Fruit fly (Drosophila melanogaster) whole organism, prepupa: ENCODE measurements around the gene CG43088.

Experiments
- Blimp-1 ChIP-seq: fragments of 200-800 bp; sonication (Bioruptor generic); optimal IDR thresholded peaks from 3 replicates; lab custom pipeline; 2017; ENCODE audit warnings: missing biosample characterization, missing genetic modification characterization, mild to moderate bottlenecking, moderate library complexity, missing genetic modification reagents
- CG10631 ChIP-seq: fragments of 200-800 bp; sonication (Bioruptor generic); optimal IDR thresholded peaks from 2 replicates; lab custom pipeline; 2016; ENCODE audit warnings: missing biosample characterization, missing genetic modification characterization
- CG10669 ChIP-seq: fragments of 200-800 bp; sonication (Bioruptor generic); optimal IDR thresholded peaks from 3 replicates; lab custom pipeline; 2018; ENCODE audit warnings: missing biosample characterization, mild to moderate bottlenecking, missing genetic modification characterization, moderate library complexity
- CG11294 ChIP-seq: fragments of 200-800 bp; sonication (Bioruptor generic); IDR thresholded peaks from 2 replicates; pipeline ENCODE4 v1.3.6; 2022; ENCODE audit warnings: missing biosample characterization, missing genetic modification characterization
- CG15336 ChIP-seq: fragments of 200-800 bp; sonication (Bioruptor generic); IDR thresholded peaks from 2 replicates; pipeline ENCODE4 v1.3.6; 2022; ENCODE audit warnings: missing biosample characterization, missing genetic modification characterization
- CG16779 ChIP-seq: fragments of 200-800 bp; sonication (Bioruptor generic); optimal IDR thresholded peaks from 3 replicates; lab custom pipeline; 2017; ENCODE audit warnings: missing biosample characterization, mild to moderate bottlenecking, missing genetic modification characterization
- CG3032 ChIP-seq: fragments of 200-800 bp; optimal IDR thresholded peaks from 2 replicates; lab custom pipeline; 2019; ENCODE audit warnings: missing biosample characterization, mild to moderate bottlenecking, missing genetic modification characterization, moderate library complexity
- CG32006 ChIP-seq: fragments of 200-800 bp; sonication (Bioruptor generic); optimal IDR thresholded peaks from 3 replicates; lab custom pipeline; 2017; ENCODE audit warnings: missing biosample characterization, mild to moderate bottlenecking, missing genetic modification characterization
- CG34406 ChIP-seq: fragments of 200-800 bp; sonication (Bioruptor generic); optimal IDR thresholded peaks from 3 replicates; lab custom pipeline; 2016; ENCODE audit warnings: missing biosample characterization, missing genetic modification characterization
- CG3919 ChIP-seq: fragments of 200-800 bp; sonication (Bioruptor generic); optimal IDR thresholded peaks from 3 replicates; lab custom pipeline; 2016; ENCODE audit warnings: missing biosample characterization, missing genetic modification characterization
- CG4318 ChIP-seq: fragments of 200-800 bp; sonication (Bioruptor generic); optimal IDR thresholded peaks from 3 replicates; lab custom pipeline; 2017; ENCODE audit warnings: missing biosample characterization, mild to moderate bottlenecking, missing genetic modification characterization
- CG6163 ChIP-seq: fragments of 200-800 bp; sonication (Bioruptor generic); IDR thresholded peaks from 3 replicates; pipeline ENCODE4 v1.3.6; 2022; ENCODE audit warnings: missing biosample characterization, missing genetic modification characterization
- CG6276 ChIP-seq: fragments of 200-800 bp; sonication (Bioruptor generic); optimal IDR thresholded peaks from 2 replicates; lab custom pipeline; 2017; ENCODE audit warnings: missing biosample characterization, mild to moderate bottlenecking, missing genetic modification characterization
- CG6792 ChIP-seq: fragments of 200-800 bp; sonication (Bioruptor generic); optimal IDR thresholded peaks from 3 replicates; lab custom pipeline; 2016; ENCODE audit warnings: missing biosample characterization, missing genetic modification characterization
- CG6854 ChIP-seq: fragments of 200-800 bp; sonication (Bioruptor generic); optimal IDR thresholded peaks from 2 replicates; lab custom pipeline; 2017; ENCODE audit warnings: missing biosample characterization, mild to moderate bottlenecking, missing genetic modification characterization
- CG7368 ChIP-seq: fragments of 200-800 bp; sonication (Bioruptor generic); optimal IDR thresholded peaks from 3 replicates; lab custom pipeline; 2016; ENCODE audit warnings: missing biosample characterization, missing genetic modification characterization
- CG8119 ChIP-seq: fragments of 200-800 bp; sonication (Bioruptor generic); IDR thresholded peaks from 3 replicates; pipeline ENCODE4 v1.3.6; 2022; ENCODE audit warnings: missing biosample characterization, missing genetic modification characterization
- Eip75B ChIP-seq: fragments of 200-800 bp; sonication (Bioruptor generic); optimal IDR thresholded peaks from 3 replicates; lab custom pipeline; 2016; ENCODE audit warnings: missing biosample characterization, missing genetic modification characterization
- Eip78C ChIP-seq: fragments of 200-800 bp; sonication (Bioruptor generic); peaks from one replicate; lab custom pipeline; 2016; ENCODE audit warnings: missing biosample characterization, missing genetic modification characterization
- Ets21C ChIP-seq: fragments of 200-800 bp; sonication (Bioruptor generic); optimal IDR thresholded peaks from 3 replicates; lab custom pipeline; 2016; ENCODE audit warnings: missing biosample characterization, missing genetic modification characterization
- Ets96B ChIP-seq: fragments of 200-800 bp; optimal IDR thresholded peaks from 2 replicates; lab custom pipeline; 2019; ENCODE audit warnings: missing biosample characterization, mild to moderate bottlenecking, missing genetic modification characterization, moderate library complexity
- Gug ChIP-seq: fragments of 200-800 bp; sonication (Bioruptor generic); IDR thresholded peaks from 2 replicates; pipeline ENCODE4 v1.3.6; 2022; ENCODE audit warnings: missing biosample characterization, missing genetic modification characterization
- Hr38 ChIP-seq: sonication (Bioruptor generic); optimal IDR thresholded peaks from 2 replicates; lab custom pipeline; 2016; ENCODE audit warnings: missing biosample characterization, missing genetic modification characterization
- Hr39 ChIP-seq: fragments of 200-800 bp; sonication (Bioruptor generic); optimal IDR thresholded peaks from 2 replicates; lab custom pipeline; 2016; ENCODE audit warnings: missing biosample characterization, missing genetic modification characterization
- Hr4 ChIP-seq: fragments of 200-800 bp; sonication (Bioruptor generic); optimal IDR thresholded peaks from 3 replicates; lab custom pipeline; 2016; ENCODE audit warnings: missing biosample characterization, missing genetic modification characterization
- Lpt ChIP-seq: fragments of 200-800 bp; sonication (Bioruptor generic); optimal IDR thresholded peaks from 3 replicates; lab custom pipeline; 2016; ENCODE audit warnings: missing biosample characterization, missing genetic modification characterization
- Met ChIP-seq: fragments of 200-800 bp; sonication (Bioruptor generic); optimal IDR thresholded peaks from 3 replicates; lab custom pipeline; 2016; ENCODE audit warnings: missing biosample characterization, missing genetic modification characterization
- OdsH ChIP-seq: fragments of 200-800 bp; sonication (Bioruptor generic); optimal IDR thresholded peaks from 3 replicates; lab custom pipeline; 2016; ENCODE audit warnings: missing biosample characterization, missing genetic modification characterization
- Smox ChIP-seq: fragments of 200-800 bp; sonication (Bioruptor generic); optimal IDR thresholded peaks from 3 replicates; lab custom pipeline; 2016; ENCODE audit warnings: missing biosample characterization, missing genetic modification characterization
- Sox14 ChIP-seq: fragments of 200-800 bp; sonication (Bioruptor generic); optimal IDR thresholded peaks from 3 replicates; lab custom pipeline; 2016; ENCODE audit warnings: missing biosample characterization, missing genetic modification characterization
- achi ChIP-seq: fragments of 200-800 bp; sonication (Bioruptor generic); optimal IDR thresholded peaks from 3 replicates; lab custom pipeline; 2016; ENCODE audit warnings: missing biosample characterization, missing genetic modification characterization
- acj6 ChIP-seq: fragments of 200-800 bp; sonication (Bioruptor generic); optimal IDR thresholded peaks from 3 replicates; lab custom pipeline; 2016; ENCODE audit warnings: missing biosample characterization, missing genetic modification characterization
- cyc ChIP-seq: fragments of 200-800 bp; sonication (Bioruptor generic); optimal IDR thresholded peaks from 3 replicates; lab custom pipeline; 2016; ENCODE audit warnings: missing biosample characterization, missing genetic modification characterization
- dac ChIP-seq: fragments of 200-800 bp; sonication (Bioruptor generic); optimal IDR thresholded peaks from 2 replicates; lab custom pipeline; 2017; ENCODE audit warnings: missing biosample characterization, mild to moderate bottlenecking, missing genetic modification characterization
- eg ChIP-seq: fragments of 200-800 bp; sonication (Bioruptor generic); IDR thresholded peaks from 3 replicates; pipeline ENCODE4 v1.3.6; 2022; ENCODE audit warnings: missing biosample characterization, missing genetic modification characterization
- esn ChIP-seq: fragments of 200-800 bp; sonication (Bioruptor generic); optimal IDR thresholded peaks from 2 replicates; lab custom pipeline; 2016; ENCODE audit warnings: missing biosample characterization, mild to moderate bottlenecking, missing genetic modification characterization, moderate library complexity
- fd85E ChIP-seq: fragments of 200-800 bp; sonication (Bioruptor generic); optimal IDR thresholded peaks from 3 replicates; lab custom pipeline; 2016; ENCODE audit warnings: missing biosample characterization, missing genetic modification characterization
- fkh ChIP-seq: fragments of 200-800 bp; sonication (Bioruptor generic); optimal IDR thresholded peaks from 3 replicates; lab custom pipeline; 2017; ENCODE audit warnings: missing biosample characterization, mild to moderate bottlenecking, missing genetic modification characterization, moderate library complexity
- lz ChIP-seq: fragments of 200-800 bp; sonication (Bioruptor generic); optimal IDR thresholded peaks from 3 replicates; lab custom pipeline; 2016; ENCODE audit warnings: missing biosample characterization, missing genetic modification characterization
- net ChIP-seq: fragments of 200-800 bp; sonication (Bioruptor generic); optimal IDR thresholded peaks from 3 replicates; lab custom pipeline; 2016; ENCODE audit warnings: missing biosample characterization, missing genetic modification characterization
- salr ChIP-seq, 2 experiments: fragments of 200-800 bp; sonication (Bioruptor generic); optimal IDR thresholded peaks; 3 replicates each; lab custom pipeline; 2016 to 2018; ENCODE audit warnings: missing biosample characterization in 2 of 2, missing genetic modification characterization in 2 of 2, mild to moderate bottlenecking in 1 of 2
- spab ChIP-seq: fragments of 200-800 bp; sonication (Bioruptor generic); optimal IDR thresholded peaks from 2 replicates; lab custom pipeline; 2017; ENCODE audit warnings: missing biosample characterization, mild to moderate bottlenecking, missing genetic modification characterization, missing genetic modification reagents
- ss ChIP-seq, 2 experiments: fragments of 200-800 bp; sonication (Bioruptor generic); optimal IDR thresholded peaks; 2 replicates in 1 of 2; 3 replicates in 1 of 2; lab custom pipeline; 2017 to 2018; ENCODE audit warnings: mild to moderate bottlenecking in 2 of 2, missing biosample characterization in 2 of 2, missing genetic modification characterization in 2 of 2, moderate library complexity in 1 of 2
- svp ChIP-seq: fragments of 200-800 bp; sonication (Bioruptor generic); peaks from one replicate; lab custom pipeline; 2016; ENCODE audit warnings: missing biosample characterization, missing genetic modification characterization

The CG43088 gene

dm6 chrX:14717245-14717644 lies 15.1 kb downstream of the CG43088 start (continued):
- TF ChIP-seq CG34406 (GFP tag; lab: Kevin White, UChicago) (peak; percentile 78), fkh (GFP tag; lab: Kevin White, UChicago) (peak; percentile 89), Gug (peak; percentile 48), Ets96B (tag; lab: Kevin White, UChicago) (peak; percentile 47), esn (GFP tag; lab: Kevin White, UChicago) (peak; percentile 68), cyc (GFP tag; lab: Kevin White, UChicago) (peak; percentile 43), salr (GFP tag; optimal IDR thresholded peaks at IDR 0.05; lab: Kevin White, UChicago) (peak; percentile 47 to 87), OdsH (GFP tag; lab: Kevin White, UChicago) (peak; percentile 69), dac (peak; percentile 41), Ets21C (GFP tag; lab: Kevin White, UChicago) (no peak), ss (GFP tag; optimal IDR thresholded peaks at IDR 0.05; lab: Kevin White, UChicago) (peak; percentile 30 to 83), CG6792 (peak; percentile 80), Hr39 (GFP tag; lab: Kevin White, UChicago) (peak; percentile 4), CG15336 (GFP tag; lab: Robert Waterston, UW) (0 out of 2 replicates have a peak, but pooled peaks have one; percentile 26), Sox14 (peak; percentile 45), CG11294 (GFP tag; lab: Robert Waterston, UW) (peak; percentile 37; the same call in 1 of the 2 replicates), CG16779 (tag; lab: Kevin White, UChicago) (peak; percentile 51), Met (peak; percentile 47), Lpt (GFP tag; lab: Kevin White, UChicago) (peak; percentile 56), CG10669 (GFP tag; lab: Kevin White, UChicago) (peak; percentile 83), CG3032 (peak; percentile 53), CG7368 (peak; percentile 90)

dm6 chrX:14718842-14719241 lies 16.7 kb downstream of the CG43088 start, which contains the start of gene hog:
Gene hog (minus strand): TSS chrX:14718942.
- TF ChIP-seq CG3919 (GFP tag; lab: Kevin White, UChicago), result no peak
- no peak for TF ChIP-seq CG6276 (GFP tag; lab: Kevin White, UChicago)
- no peak for TF ChIP-seq Gug
- TF ChIP-seq Eip75B (GFP tag; lab: Kevin White, UChicago), result no peak
- TF ChIP-seq CG6854 (GFP tag; lab: Kevin White, UChicago), result no peak
- peak; percentile 14 for TF ChIP-seq Eip78C (GFP tag; lab: Kevin White, UChicago)
- no peak for TF ChIP-seq Ets96B (tag; lab: Kevin White, UChicago)
- TF ChIP-seq lz (GFP tag; lab: Kevin White, UChicago), result no peak
- TF ChIP-seq fd85E (GFP tag; lab: Kevin White, UChicago), result no peak

- no peak for TF ChIP-seq CG6276 (GFP tag; lab: Kevin White, UChicago)
- TF ChIP-seq Eip78C (GFP tag; lab: Kevin White, UChicago), result peak; percentile 52
- no peak for TF ChIP-seq net (GFP tag; lab: Kevin White, UChicago)
- peak; percentile 15 for TF ChIP-seq CG3919 (GFP tag; lab: Kevin White, UChicago)
- TF ChIP-seq Ets96B (tag; lab: Kevin White, UChicago), result peak; percentile 6
- TF ChIP-seq Smox (GFP tag; lab: Kevin White, UChicago), result no peak
- TF ChIP-seq CG10631 (GFP tag; lab: Kevin White, UChicago), result peak; percentile 18
- TF ChIP-seq svp, result peak; percentile 8
These were observed 22.9 kb downstream of the CG43088 start for dm6 chrX:14725084-14725483.

dm6 chrX:14727580-14727979 lies 25.4 kb downstream of the CG43088 start:
- TF ChIP-seq acj6 (GFP tag; lab: Kevin White, UChicago) (no peak), CG15336 (GFP tag; lab: Robert Waterston, UW) (peak; percentile 56), OdsH (GFP tag; lab: Kevin White, UChicago) (peak; percentile 23), spab (GFP tag; lab: Kevin White, UChicago) (no peak), Eip78C (GFP tag; lab: Kevin White, UChicago) (peak; percentile 59), CG6792 (no peak), Gug (peak; percentile 19; the same call in 1 of the 2 replicates), net (GFP tag; lab: Kevin White, UChicago) (peak; percentile 12), CG3032 (no peak), CG6854 (GFP tag; lab: Kevin White, UChicago) (no peak), Hr4 (GFP tag; lab: Kevin White, UChicago) (peak; percentile 36), fd85E (GFP tag; lab: Kevin White, UChicago) (no peak), CG32006 (GFP tag; lab: Kevin White, UChicago) (peak; percentile 48), CG8119 (GFP tag; lab: Robert Waterston, UW) (0 out of 3 replicates have a peak, but pooled peaks have one; percentile 15), Hr38 (GFP tag; lab: Kevin White, UChicago) (no peak), eg (GFP tag; lab: Robert Waterston, UW) (peak; percentile 40; the same call in 2 of the 3 replicates), CG6163 (GFP tag; lab: Robert Waterston, UW) (0 out of 3 replicates have a peak, but pooled peaks have one; percentile 32), achi (peak; percentile 9), Lpt (GFP tag; lab: Kevin White, UChicago) (peak; percentile 15), lz (GFP tag; lab: Kevin White, UChicago) (no peak), Blimp-1 (GFP tag; lab: Kevin White, UChicago) (no peak), Smox (GFP tag; lab: Kevin White, UChicago) (no peak), Ets21C (GFP tag; lab: Kevin White, UChicago) (no peak), CG4318 (peak; percentile 3)
